Fruit fly (Drosophila melanogaster): ENCODE data around the gene vari.

- no peak for TF ChIP-seq CG6854 (GFP tag; optimal IDR thresholded peaks at IDR 0.05)
- TF ChIP-seq cyc (GFP tag; optimal IDR thresholded peaks at IDR 0.05): peak; percentile 62
- TF ChIP-seq eg (GFP tag; IDR thresholded peaks at IDR 0.05): peak; percentile 80
- TF ChIP-seq Hr38 (GFP tag; optimal IDR thresholded peaks at IDR 0.05): no peak
- peak; percentile 52 for TF ChIP-seq Eip93F (GFP tag; optimal IDR thresholded peaks at IDR 0.05)
Observed at dm6 chr2L:20805624-20806339, 8.9 kb upstream of the vari start.
